Worm (Caenorhabditis elegans) whole organism, L2 larva: ENCODE results near the gene srh-133.

Source experiments
- blmp-1 ChIP-seq: sonication (generic microtip); optimal IDR thresholded peaks from 2 replicates; lab custom pipeline; 2017; ENCODE audit warnings: missing genetic modification characterization, mild to moderate bottlenecking, missing compliant biosample characterization, antibody characterized with exemption, moderate library complexity; ENCODE audit not compliant: insufficient read depth
- elt-3 ChIP-seq: sonication (generic microtip); optimal IDR thresholded peaks from 2 replicates; lab custom pipeline; 2017; ENCODE audit warnings: missing biosample characterization, missing genetic modification characterization
- lin-39 ChIP-seq: fragments of 150-350 bp; optimal IDR thresholded peaks from 2 replicates; lab custom pipeline; 2014; ENCODE audit warnings: missing biosample characterization, missing genetic modification reagents, missing genetic modification characterization
- nhr-11 ChIP-seq: fragments of 150-350 bp; optimal IDR thresholded peaks from 2 replicates; lab custom pipeline; 2014; ENCODE audit warnings: missing biosample characterization, missing genetic modification characterization
- nhr-237 ChIP-seq: fragments of 150-350 bp; optimal IDR thresholded peaks from 2 replicates; lab custom pipeline; 2014; ENCODE audit warnings: missing biosample characterization, missing genetic modification characterization
- snpc-4 ChIP-seq: fragments of 150-350 bp; optimal IDR thresholded peaks from 2 replicates; lab custom pipeline; 2014; ENCODE audit warnings: missing biosample characterization, missing genetic modification characterization
- unc-62 ChIP-seq: fragments of 150-350 bp; optimal IDR thresholded peaks from 2 replicates; lab custom pipeline; 2014; ENCODE audit warnings: missing biosample characterization, missing genetic modification reagents, missing genetic modification characterization
- ztf-1 ChIP-seq: fragments of 200-800 bp; sonication (Bioruptor generic); conservative IDR thresholded peaks from 2 replicates; pipeline ENCODE4 v1.3.6; 2022; ENCODE audit warnings: missing genetic modification characterization, missing compliant biosample characterization
- ztf-11 ChIP-seq: sonication (generic microtip); optimal IDR thresholded peaks from 2 replicates; lab custom pipeline; 2017; ENCODE audit warnings: missing biosample characterization, missing genetic modification characterization
- ztf-4 ChIP-seq: fragments of 150-350 bp; optimal IDR thresholded peaks from 2 replicates; lab custom pipeline; 2014; ENCODE audit warnings: missing biosample characterization, missing genetic modification characterization

DNA sequence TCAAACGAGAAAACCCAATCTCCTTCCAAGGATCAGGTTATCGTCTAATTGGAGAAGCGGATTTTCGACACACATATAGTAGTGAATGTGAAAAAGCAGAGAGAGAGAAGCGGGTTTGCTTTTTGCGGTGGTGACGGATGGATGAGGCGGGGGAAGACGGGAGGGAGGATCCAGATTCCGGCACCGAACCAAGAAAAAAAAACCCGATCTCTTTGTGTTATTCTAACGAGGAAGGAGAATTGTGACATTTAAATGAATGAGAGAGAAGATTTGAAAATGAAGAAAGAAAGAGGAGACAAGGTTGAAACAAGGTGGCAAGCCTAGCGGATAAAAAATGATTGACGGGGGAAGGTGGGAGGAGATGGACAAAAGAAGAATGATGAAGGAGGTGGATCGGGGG lies 10.1 kb downstream of the srh-133 start:
- no peak for TF ChIP-seq ztf-4
- TF ChIP-seq blmp-1 = no peak
- TF ChIP-seq ztf-11 (tag; lab: Kevin White, UChicago) = no peak
- no peak for TF ChIP-seq nhr-237
- TF ChIP-seq ztf-1 (GFP tag; lab: Robert Waterston, UW) = no peak
- TF ChIP-seq snpc-4 (tag; lab: Kevin White, UChicago) = no peak
- no peak for TF ChIP-seq lin-39 (tag; lab: Kevin White, UChicago)
- TF ChIP-seq unc-62 (GFP tag; lab: Kevin White, UChicago) = no peak
- no peak for TF ChIP-seq nhr-11 (tag; lab: Kevin White, UChicago)
- TF ChIP-seq elt-3 (tag; lab: Kevin White, UChicago) = no peak
